Fruit fly (Drosophila melanogaster): ENCODE measurements around the gene CG2003.

CG2003 gene

DNA sequence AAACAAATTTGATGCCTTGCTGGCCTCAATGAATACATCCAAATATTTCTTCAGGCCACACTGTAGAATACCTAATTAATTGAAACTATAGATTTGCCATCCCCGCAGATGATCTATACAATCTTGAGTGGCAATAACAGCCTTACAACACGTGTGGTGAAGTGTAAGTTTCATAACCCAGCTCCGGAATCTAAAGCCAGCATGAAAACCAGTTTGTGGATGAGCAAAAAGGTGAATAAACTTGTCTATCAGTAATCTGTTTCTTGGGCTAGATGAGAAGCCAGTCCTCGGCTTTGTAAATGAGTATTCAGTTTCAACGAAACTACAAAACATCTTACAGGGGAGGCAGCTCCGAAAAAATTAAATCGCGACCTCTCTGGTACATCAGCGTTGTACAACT is 44.2 kb downstream of the CG2003 start:
- TF ChIP-seq Vsx2 (GFP tag; optimal IDR thresholded peaks at IDR 0.05; ENCODE audit: partially characterized antibody) (no peak), fru (GFP tag; optimal IDR thresholded peaks at IDR 0.05) (no peak), rgr (GFP tag; optimal IDR thresholded peaks at IDR 0.05) (no peak), pan (optimal IDR thresholded peaks at IDR 0.05) (no peak), Dif (GFP tag; optimal IDR thresholded peaks at IDR 0.05; ENCODE audit: partially characterized antibody) (no peak), Sp1 (GFP tag; optimal IDR thresholded peaks at IDR 0.05) (no peak), br (GFP tag; optimal IDR thresholded peaks at IDR 0.05) (no peak), Dfd (GFP tag; optimal IDR thresholded peaks at IDR 0.05) (no peak), usp (GFP tag; optimal IDR thresholded peaks at IDR 0.05) (no peak), dsf (GFP tag; optimal IDR thresholded peaks at IDR 0.05; ENCODE audit: borderline replicate concordance) (no peak), sv (GFP tag; optimal IDR thresholded peaks at IDR 0.05) (no peak), dl (GFP tag; optimal IDR thresholded peaks at IDR 0.05; ENCODE audit: insufficient read depth in 1 of 2, partially characterized antibody in 2 of 2) (no peak), lola (GFP tag; optimal IDR thresholded peaks at IDR 0.05) (no peak), tai (GFP tag; optimal IDR thresholded peaks at IDR 0.05) (no peak), ey (GFP tag; optimal IDR thresholded peaks at IDR 0.05) (no peak), psq (GFP tag; optimal IDR thresholded peaks at IDR 0.05) (no peak), sage (GFP tag; optimal IDR thresholded peaks at IDR 0.05) (no peak), Mio (GFP tag; optimal IDR thresholded peaks at IDR 0.05) (no peak)

DNA sequence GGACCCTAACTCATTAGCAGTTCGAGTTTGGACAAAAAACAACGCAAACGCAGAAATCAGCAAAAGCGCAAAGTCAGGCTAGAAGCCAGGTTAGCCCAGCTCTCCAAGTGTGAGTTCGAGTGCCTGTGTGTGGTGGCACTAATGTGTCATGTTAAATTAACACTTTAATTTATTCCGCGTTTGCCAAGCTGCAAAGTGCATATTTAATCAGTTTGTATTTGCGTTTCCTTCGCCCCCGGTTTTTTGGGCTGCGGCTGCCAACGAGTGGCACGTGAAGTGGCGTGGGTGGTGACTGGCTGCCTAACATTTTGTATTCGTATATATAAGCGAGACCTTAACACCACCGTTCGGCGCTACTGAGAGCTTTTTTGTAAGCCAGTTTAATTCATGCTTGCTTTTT is 51.2 kb downstream of the CG2003 start:
- TF ChIP-seq h (GFP tag; optimal IDR thresholded peaks at IDR 0.05) (no peak), Myc (optimal IDR thresholded peaks at IDR 0.05) (no peak), sage (GFP tag; optimal IDR thresholded peaks at IDR 0.05) (no peak), woc (GFP tag; optimal IDR thresholded peaks at IDR 0.05) (no peak), Dfd (GFP tag; optimal IDR thresholded peaks at IDR 0.05) (no peak), Dif (GFP tag; optimal IDR thresholded peaks at IDR 0.05; ENCODE audit: partially characterized antibody) (no peak), Mio (GFP tag; optimal IDR thresholded peaks at IDR 0.05) (no peak), Abd-B (GFP tag; optimal IDR thresholded peaks at IDR 0.05) (no peak), psq (GFP tag; optimal IDR thresholded peaks at IDR 0.05) (no peak), Rel (GFP tag; optimal IDR thresholded peaks at IDR 0.05) (no peak), Rel (tag; optimal IDR thresholded peaks at IDR 0.05) (no peak), Hr83 (GFP tag; optimal IDR thresholded peaks at IDR 0.05; ENCODE audit: poor library complexity, severe bottlenecking) (no peak), Jra (GFP tag; optimal IDR thresholded peaks at IDR 0.05) (no peak), CrebA (GFP tag; optimal IDR thresholded peaks at IDR 0.05; ENCODE audit: borderline replicate concordance) (no peak), dmrt93B (GFP tag; optimal IDR thresholded peaks at IDR 0.05) (no peak), dl (GFP tag; optimal IDR thresholded peaks at IDR 0.05; ENCODE audit: insufficient read depth in 1 of 2, partially characterized antibody in 2 of 2) (no peak)

DNA sequence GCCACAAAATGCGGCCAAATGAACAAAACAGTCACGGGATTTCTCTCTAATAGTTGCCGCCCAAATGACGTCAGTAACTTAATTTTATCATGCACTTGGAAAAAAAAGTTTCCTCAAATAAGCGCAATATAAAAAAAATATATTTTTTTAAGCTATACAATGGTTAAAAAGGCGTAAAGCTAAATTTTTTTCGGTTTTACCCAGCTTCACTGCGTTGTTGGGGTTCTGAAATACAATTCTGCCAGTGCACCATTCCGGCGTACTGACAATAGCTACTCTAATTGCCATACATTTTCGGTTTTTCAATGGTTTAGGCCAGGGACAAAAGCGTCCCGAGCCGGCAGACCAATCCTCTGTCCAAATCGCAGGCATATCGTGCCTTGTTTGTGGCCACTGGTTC is 55.0 kb downstream of the CG2003 start:
- TF ChIP-seq dl (GFP tag; optimal IDR thresholded peaks at IDR 0.05; ENCODE audit: insufficient read depth in 1 of 2, partially characterized antibody in 2 of 2): no peak
- no peak for TF ChIP-seq Dfd (GFP tag; optimal IDR thresholded peaks at IDR 0.05)
- peak; percentile 17 for TF ChIP-seq fru (GFP tag; optimal IDR thresholded peaks at IDR 0.05)
- peak in 1 of 2 experiments; percentile 13 for TF ChIP-seq foxo (GFP tag; optimal IDR thresholded peaks at IDR 0.05)

DNA sequence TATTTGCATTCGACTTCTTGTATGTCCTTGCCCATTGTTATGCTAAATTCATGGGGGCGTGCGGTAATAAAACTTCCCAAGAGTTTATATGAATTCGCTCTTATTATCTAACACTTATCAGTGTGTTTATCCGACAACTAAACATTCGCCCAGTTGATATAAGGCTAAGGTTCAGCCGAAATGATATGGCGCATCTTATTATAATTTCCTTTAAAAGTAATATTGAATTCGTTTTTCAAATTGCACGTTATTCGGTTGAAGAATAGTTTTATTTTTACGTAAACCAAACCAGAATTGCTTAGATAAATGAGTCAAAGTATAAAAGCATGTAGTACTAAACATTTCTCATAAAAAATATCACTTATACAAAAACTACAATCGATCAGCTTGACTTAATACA is 60.1 kb downstream of the CG2003 start, which contains the start of gene Pos:
Gene Pos (plus strand): TSS at position 301 of the 400 bp plus-strand sequence.
- no peak for TF ChIP-seq h (GFP tag; optimal IDR thresholded peaks at IDR 0.05)
- TF ChIP-seq Hnf4 (GFP tag; optimal IDR thresholded peaks at IDR 0.05): no peak
- no peak for TF ChIP-seq jim (GFP tag; optimal IDR thresholded peaks at IDR 0.05)
- TF ChIP-seq Jra (GFP tag; optimal IDR thresholded peaks at IDR 0.05): no peak
- no peak for TF ChIP-seq Dif (GFP tag; optimal IDR thresholded peaks at IDR 0.05; ENCODE audit: partially characterized antibody)
- TF ChIP-seq br (GFP tag; optimal IDR thresholded peaks at IDR 0.05): no peak
- no peak for TF ChIP-seq HLH106 (tag; optimal IDR thresholded peaks at IDR 0.05)
- TF ChIP-seq psq (GFP tag; optimal IDR thresholded peaks at IDR 0.05): no peak
- no peak for TF ChIP-seq Hr83 (GFP tag; optimal IDR thresholded peaks at IDR 0.05; ENCODE audit: poor library complexity, severe bottlenecking)
- TF ChIP-seq pan (optimal IDR thresholded peaks at IDR 0.05): no peak
- no peak for TF ChIP-seq sage (GFP tag; optimal IDR thresholded peaks at IDR 0.05)
- TF ChIP-seq CG32264 (GFP tag; optimal IDR thresholded peaks at IDR 0.05): no peak

All from whole organism, wandering third instar larva.